Worm (Caenorhabditis elegans) whole organism, late embryonic: Measurements from ENCODE around the gene sup-35.
A peak's percentile ranks its signal among the peaks of the same experiment; 100 is the strongest.
"Not testable (repeated sequence)": the region's sequence is repeated elsewhere in the genome, so short reads cannot be mapped to it uniquely, and the experiment has no call there.

Experiments used
- C38D4.7 ChIP-seq: fragments of 200-800 bp; sonication (Bioruptor generic); optimal IDR thresholded peaks from 2 replicates; lab custom pipeline; 2018; ENCODE audit warnings: mild to moderate bottlenecking, missing genetic modification characterization, moderate library complexity, missing compliant biosample characterization
- F13H6.1 ChIP-seq: sonication (generic microtip); optimal IDR thresholded peaks from 2 replicates; lab custom pipeline; 2016; ENCODE audit warnings: missing genetic modification characterization, missing compliant biosample characterization
- K09A11.1 ChIP-seq: sonication (generic microtip); optimal IDR thresholded peaks from 2 replicates; lab custom pipeline; 2017; ENCODE audit warnings: antibody characterized with exemption, mild to moderate bottlenecking, missing genetic modification characterization, missing compliant biosample characterization; ENCODE audit not compliant: insufficient read depth
- ama-1 ChIP-seq: fragments of 150-350 bp; optimal IDR thresholded peaks from 2 replicates; lab custom pipeline; 2014
- ceh-14 ChIP-seq: sonication (generic microtip); optimal IDR thresholded peaks from 2 replicates; lab custom pipeline; 2016; ENCODE audit warnings: missing genotype, missing genetic modification characterization, missing compliant biosample characterization
- ceh-2 ChIP-seq: sonication (generic microtip); optimal IDR thresholded peaks from 2 replicates; lab custom pipeline; 2016; ENCODE audit warnings: missing genotype, missing genetic modification characterization, missing compliant biosample characterization
- ceh-22 ChIP-seq: sonication (generic microtip); optimal IDR thresholded peaks from 2 replicates; lab custom pipeline; 2017; ENCODE audit warnings: missing biosample characterization, missing genetic modification characterization
- ceh-24 ChIP-seq: sonication (generic microtip); optimal IDR thresholded peaks from 2 replicates; lab custom pipeline; 2016; ENCODE audit warnings: mild to moderate bottlenecking, missing genetic modification characterization, missing compliant biosample characterization
- ceh-34 ChIP-seq: sonication (generic microtip); optimal IDR thresholded peaks from 2 replicates; lab custom pipeline; 2016; ENCODE audit warnings: mild to moderate bottlenecking, missing genetic modification characterization, missing compliant biosample characterization
- ceh-45 ChIP-seq: fragments of 200-800 bp; sonication (Bioruptor generic); IDR thresholded peaks from 2 replicates; pipeline ENCODE4 v1.3.6; 2022; ENCODE audit warnings: missing genetic modification reagents, missing genetic modification characterization, missing compliant biosample characterization
- ceh-48 ChIP-seq: sonication (generic microtip); optimal IDR thresholded peaks from 2 replicates; lab custom pipeline; 2016; ENCODE audit warnings: missing genetic modification characterization, inconsistent platforms, missing compliant biosample characterization
- ceh-6 ChIP-seq: fragments of 200-800 bp; sonication (Bioruptor generic); optimal IDR thresholded peaks from 2 replicates; lab custom pipeline; 2018; ENCODE audit warnings: mild to moderate bottlenecking, missing genetic modification characterization, missing compliant biosample characterization
- elt-4 ChIP-seq: sonication (generic microtip); optimal IDR thresholded peaks from 2 replicates; lab custom pipeline; 2016; ENCODE audit warnings: missing genetic modification characterization, missing compliant biosample characterization
- eyg-1 ChIP-seq: sonication (generic microtip); optimal IDR thresholded peaks from 2 replicates; lab custom pipeline; 2016; ENCODE audit warnings: missing genotype, missing genetic modification characterization, missing compliant biosample characterization
- fax-1 ChIP-seq: sonication (generic microtip); optimal IDR thresholded peaks from 2 replicates; lab custom pipeline; 2016; ENCODE audit warnings: missing genotype, missing genetic modification characterization, missing compliant biosample characterization
- hlh-13 ChIP-seq: fragments of 200-800 bp; sonication (Bioruptor generic); optimal IDR thresholded peaks from 2 replicates; lab custom pipeline; 2018; ENCODE audit warnings: mild to moderate bottlenecking, missing genetic modification characterization, missing compliant biosample characterization
- hlh-15 ChIP-seq: sonication (generic microtip); optimal IDR thresholded peaks from 2 replicates; lab custom pipeline; 2016; ENCODE audit warnings: missing genetic modification characterization, missing compliant biosample characterization
- hlh-6 ChIP-seq: sonication (generic microtip); optimal IDR thresholded peaks from 2 replicates; lab custom pipeline; 2016; ENCODE audit warnings: missing genotype, missing genetic modification characterization, missing compliant biosample characterization
- hlh-8 ChIP-seq: sonication (generic microtip); optimal IDR thresholded peaks from 2 replicates; lab custom pipeline; 2016; ENCODE audit warnings: missing genotype, missing genetic modification characterization, missing compliant biosample characterization
- lim-6 ChIP-seq: sonication (generic microtip); optimal IDR thresholded peaks from 2 replicates; lab custom pipeline; 2016; ENCODE audit warnings: missing genetic modification characterization, missing compliant biosample characterization
- lin-11 ChIP-seq: fragments of 200-800 bp; sonication (Bioruptor generic); optimal IDR thresholded peaks from 2 replicates; lab custom pipeline; 2018; ENCODE audit warnings: mild to moderate bottlenecking, missing genetic modification characterization, missing compliant biosample characterization
- nfya-1 ChIP-seq: sonication (generic microtip); optimal IDR thresholded peaks from 2 replicates; lab custom pipeline; 2017; ENCODE audit warnings: missing genetic modification characterization, mild to moderate bottlenecking, missing compliant biosample characterization, antibody characterized with exemption, moderate library complexity
- nhr-232 ChIP-seq: sonication (generic microtip); optimal IDR thresholded peaks from 2 replicates; lab custom pipeline; 2016; ENCODE audit warnings: missing genetic modification characterization, missing compliant biosample characterization
- npax-4 ChIP-seq: sonication (generic microtip); optimal IDR thresholded peaks from 2 replicates; lab custom pipeline; 2016; ENCODE audit warnings: missing genetic modification characterization, missing compliant biosample characterization
- odd-2 ChIP-seq: sonication (generic microtip); optimal IDR thresholded peaks from 2 replicates; lab custom pipeline; 2017; ENCODE audit warnings: antibody characterized with exemption, mild to moderate bottlenecking, missing genetic modification characterization, missing compliant biosample characterization
- pha-4 ChIP-seq: fragments of 150-350 bp; optimal IDR thresholded peaks from 2 replicates; lab custom pipeline; 2018; ENCODE audit warnings: missing biosample characterization, missing genetic modification reagents, missing genetic modification characterization
- pqm-1 ChIP-seq: sonication (generic microtip); optimal IDR thresholded peaks from 2 replicates; lab custom pipeline; 2016; ENCODE audit warnings: missing genetic modification characterization, missing compliant biosample characterization
- sox-4 ChIP-seq: sonication (generic microtip); optimal IDR thresholded peaks from 2 replicates; lab custom pipeline; 2017; ENCODE audit warnings: mild to moderate bottlenecking, missing genetic modification characterization, inconsistent platforms, missing compliant biosample characterization
- tbx-7 ChIP-seq: sonication (generic microtip); optimal IDR thresholded peaks from 2 replicates; lab custom pipeline; 2016; ENCODE audit warnings: missing genotype, missing genetic modification characterization, missing compliant biosample characterization
- ttx-3 ChIP-seq: sonication (generic microtip); optimal IDR thresholded peaks from 2 replicates; lab custom pipeline; 2016; ENCODE audit warnings: missing genetic modification reagents, missing genetic modification characterization, missing compliant biosample characterization
- unc-3 ChIP-seq, 2 experiments: fragments of 200-800 bp in 1 of 2; sonication (Bioruptor generic) in 1 of 2; sonication (generic microtip) in 1 of 2; conservative IDR thresholded peaks in 1 of 2; optimal IDR thresholded peaks in 1 of 2; 2 replicates each; pipeline versions ENCODE4 v1.3.6 to Lab custom; 2016 to 2022; ENCODE audit warnings: missing compliant biosample characterization in 2 of 2, missing genetic modification characterization in 2 of 2, missing genetic modification reagents in 1 of 2
- unc-42 ChIP-seq: sonication (generic microtip); optimal IDR thresholded peaks from 2 replicates; lab custom pipeline; 2016; ENCODE audit warnings: missing genotype, missing genetic modification characterization, missing compliant biosample characterization
- zip-5 ChIP-seq: sonication (generic microtip); optimal IDR thresholded peaks from 2 replicates; lab custom pipeline; 2016; ENCODE audit warnings: missing genetic modification characterization, missing compliant biosample characterization
- ztf-16 ChIP-seq: sonication (generic microtip); optimal IDR thresholded peaks from 2 replicates; lab custom pipeline; 2017; ENCODE audit warnings: missing genetic modification characterization, missing compliant biosample characterization

Gene sup-35

ce11 chrIII:11138922-11139321 is 19.9 kb upstream of the sup-35 start, which contains the start of gene fbxa-128:
fbxa-128 (minus strand) TSS chrIII:11139113.
- TF ChIP-seq hlh-8, result no peak
- peak; percentile 16 for TF ChIP-seq nfya-1 (tag; lab: Kevin White, UChicago)

- TF ChIP-seq ceh-22, hlh-6, hlh-15 (tag; lab: Kevin White, UChicago): not testable (repeated sequence)
Observed at ce11 chrIII:11131475-11131874, 12.4 kb upstream of the sup-35 start, which contains the start of gene pha-1. pha-1 (plus strand) TSS chrIII:11131775.

ce11 chrIII:11129363-11129762 is 10.3 kb upstream of the sup-35 start:
- TF ChIP-seq ceh-6 (GFP tag; lab: Kevin White, UChicago), result no peak
- TF ChIP-seq unc-42 (tag; lab: Kevin White, UChicago), result peak; percentile 45
- TF ChIP-seq unc-3 (GFP tag; conservative IDR thresholded peaks at IDR 0.05; lab: Robert Waterston, UW), result no peak
- TF ChIP-seq unc-3 (tag; optimal IDR thresholded peaks at IDR 0.05; lab: Kevin White, UChicago), result no peak
- no peak for TF ChIP-seq K09A11.1 (tag; lab: Kevin White, UChicago)
- peak; percentile 67 for TF ChIP-seq ceh-48 (tag; lab: Kevin White, UChicago)
- TF ChIP-seq zip-5 (tag; lab: Kevin White, UChicago), result no peak
- TF ChIP-seq ttx-3 (tag; lab: Kevin White, UChicago), result no peak

- no peak for TF ChIP-seq ceh-22 (tag; lab: Kevin White, UChicago)
- no peak for TF ChIP-seq nhr-232 (tag; lab: Kevin White, UChicago)
- no peak for TF ChIP-seq unc-42 (tag; lab: Kevin White, UChicago)
- no peak for TF ChIP-seq pha-4 (tag; lab: Kevin White, UChicago)
- no peak for TF ChIP-seq lin-11 (tag; lab: Kevin White, UChicago)
- TF ChIP-seq tbx-7, result no peak
- no peak for TF ChIP-seq hlh-8
- no peak for TF ChIP-seq lim-6 (tag; lab: Kevin White, UChicago)
- no peak for TF ChIP-seq hlh-13 (GFP tag; lab: Kevin White, UChicago)
- TF ChIP-seq pqm-1 (tag; lab: Kevin White, UChicago), result no peak
- TF ChIP-seq F13H6.1 (tag; lab: Kevin White, UChicago), result no peak
Observed at ce11 chrIII:11127528-11127927, 8.5 kb upstream of the sup-35 start, which contains the start of gene Y48A6C.8. Y48A6C.8 (minus strand) TSS chrIII:11127628.

ce11 chrIII:11123844-11124243 is 4.8 kb upstream of the sup-35 start:
- TF ChIP-seq pqm-1 (tag; lab: Kevin White, UChicago) (no peak), sox-4 (tag; lab: Kevin White, UChicago) (no peak), ama-1 (lab: Kevin White, UChicago) (no peak), eyg-1 (tag; lab: Kevin White, UChicago) (no peak), elt-4 (tag; lab: Kevin White, UChicago) (no peak), ceh-34 (no peak)

ce11 chrIII:11115956-11116355 is 3.1 kb downstream of the sup-35 start:
- TF ChIP-seq ceh-45 (GFP tag; lab: Robert Waterston, UW) (no peak), ceh-24 (tag; lab: Kevin White, UChicago) (no peak), ztf-16 (tag; lab: Kevin White, UChicago) (no peak), F13H6.1 (tag; lab: Kevin White, UChicago) (no peak), elt-4 (tag; lab: Kevin White, UChicago) (no peak), npax-4 (tag; lab: Kevin White, UChicago) (no peak), ceh-22 (tag; lab: Kevin White, UChicago) (no peak), K09A11.1 (tag; lab: Kevin White, UChicago) (no peak), nhr-232 (tag; lab: Kevin White, UChicago) (no peak), C38D4.7 (GFP tag; lab: Kevin White, UChicago) (no peak), fax-1 (tag; lab: Kevin White, UChicago) (no peak), ceh-14 (tag; lab: Kevin White, UChicago) (no peak), hlh-8 (no peak), ceh-2 (tag; lab: Kevin White, UChicago) (no peak), odd-2 (tag; lab: Kevin White, UChicago) (no peak), ceh-6 (GFP tag; lab: Kevin White, UChicago) (no peak), unc-42 (tag; lab: Kevin White, UChicago) (no peak)
- TF ChIP-seq, all 69 proteins: peak for 0
